Fruit fly (Drosophila melanogaster): ENCODE measurements around the gene CG14431.

- TF ChIP-seq CTCF (optimal IDR thresholded peaks at IDR 0.05), result no peak
- TF ChIP-seq CG8478 (optimal IDR thresholded peaks at IDR 0.05), result no peak
Observed at dm6 chrX:7011063-7011743, 103.1 kb downstream of the CG14431 start, which contains the start of the genes cm, sloth1 and sloth2.
